Fruit fly (Drosophila melanogaster) whole organism, embryonic: ENCODE data around the gene lectin-33A.

ENCODE experiments used
- ATbp ChIP-seq: fragments of 200-800 bp; sonication (Bioruptor generic); optimal IDR thresholded peaks from 2 replicates; lab custom pipeline; 2017; ENCODE audit warnings: missing biosample characterization, mild to moderate bottlenecking, missing genetic modification characterization, missing genetic modification reagents
- Adf1 ChIP-seq: fragments of 200-800 bp; sonication (Bioruptor generic); IDR thresholded peaks from 2 replicates; pipeline ENCODE4 v1.3.6; 2022; ENCODE audit warnings: missing biosample characterization, missing genetic modification characterization
- Antp ChIP-seq: fragments of 200-800 bp; sonication (Bioruptor generic); optimal IDR thresholded peaks from 3 replicates; lab custom pipeline; 2016; ENCODE audit warnings: missing biosample characterization, missing genetic modification characterization
- CG1024 ChIP-seq: fragments of 200-800 bp; sonication (Bioruptor generic); IDR thresholded peaks from 2 replicates; pipeline ENCODE4 v1.3.6; 2022; ENCODE audit warnings: missing biosample characterization, missing genetic modification characterization
- CG12155 ChIP-seq: fragments of 200-800 bp; sonication (Bioruptor generic); optimal IDR thresholded peaks from 3 replicates; lab custom pipeline; 2016; ENCODE audit warnings: missing biosample characterization, missing genetic modification characterization
- CG12219 ChIP-seq: fragments of 200-800 bp; sonication (Bioruptor generic); optimal IDR thresholded peaks from 3 replicates; lab custom pipeline; 2018; ENCODE audit warnings: missing biosample characterization, mild to moderate bottlenecking, missing genetic modification characterization
- CG15479 ChIP-seq: fragments of 200-800 bp; sonication (Bioruptor generic); optimal IDR thresholded peaks from 3 replicates; lab custom pipeline; 2019; ENCODE audit warnings: missing biosample characterization, mild to moderate bottlenecking, missing genetic modification characterization, moderate library complexity
- CG16863 ChIP-seq: fragments of 200-800 bp; sonication (Bioruptor generic); optimal IDR thresholded peaks from 3 replicates; lab custom pipeline; 2016; ENCODE audit warnings: missing biosample characterization, missing genetic modification characterization
- CG17186 ChIP-seq: fragments of 200-800 bp; sonication (Bioruptor generic); optimal IDR thresholded peaks from 3 replicates; lab custom pipeline; 2017; ENCODE audit warnings: missing biosample characterization, missing genetic modification reagents, missing genetic modification characterization
- CG17802 ChIP-seq: fragments of 200-800 bp; sonication (Bioruptor generic); optimal IDR thresholded peaks from 2 replicates; lab custom pipeline; 2018; ENCODE audit warnings: missing biosample characterization, mild to moderate bottlenecking, missing genetic modification characterization, moderate library complexity
- CG34376 ChIP-seq: fragments of 200-800 bp; sonication (Bioruptor generic); optimal IDR thresholded peaks from 2 replicates; lab custom pipeline; 2018; ENCODE audit warnings: missing biosample characterization, mild to moderate bottlenecking, missing genetic modification characterization
- CG4617 ChIP-seq: fragments of 200-800 bp; sonication (Bioruptor generic); optimal IDR thresholded peaks from 3 replicates; lab custom pipeline; 2016; ENCODE audit warnings: missing biosample characterization, missing genetic modification characterization, borderline replicate concordance
- CG7556 ChIP-seq: fragments of 200-800 bp; sonication (Bioruptor generic); optimal IDR thresholded peaks from 2 replicates; lab custom pipeline; 2017; ENCODE audit warnings: missing biosample characterization, mild to moderate bottlenecking, missing genetic modification characterization
- CG8281 ChIP-seq: fragments of 200-800 bp; sonication (Bioruptor generic); optimal IDR thresholded peaks from 2 replicates; lab custom pipeline; 2018; ENCODE audit warnings: missing biosample characterization, mild to moderate bottlenecking, missing genetic modification characterization, moderate library complexity
- CG8924 ChIP-seq: fragments of 200-800 bp; optimal IDR thresholded peaks from 3 replicates; lab custom pipeline; 2019; ENCODE audit warnings: missing biosample characterization, mild to moderate bottlenecking, missing genetic modification characterization, moderate library complexity
- Chrac-16 ChIP-seq: fragments of 200-800 bp; sonication (Bioruptor generic); optimal IDR thresholded peaks from 3 replicates; lab custom pipeline; 2016; ENCODE audit warnings: missing biosample characterization, missing genetic modification characterization
- D19A ChIP-seq: fragments of 200-800 bp; optimal IDR thresholded peaks from 3 replicates; lab custom pipeline; 2019; ENCODE audit warnings: missing biosample characterization, mild to moderate bottlenecking, missing genetic modification characterization, moderate library complexity
- Dip2 ChIP-seq: fragments of 200-800 bp; sonication (Bioruptor generic); IDR thresholded peaks from 2 replicates; pipeline ENCODE4 v1.3.6; 2022; ENCODE audit warnings: missing biosample characterization, missing genetic modification characterization
- HmgZ ChIP-seq: fragments of 200-800 bp; sonication (Bioruptor generic); optimal IDR thresholded peaks from 2 replicates; lab custom pipeline; 2018; ENCODE audit warnings: missing biosample characterization, mild to moderate bottlenecking, missing genetic modification characterization
- Hmx ChIP-seq: fragments of 200-800 bp; sonication (Bioruptor generic); optimal IDR thresholded peaks from 2 replicates; lab custom pipeline; 2016; ENCODE audit warnings: missing biosample characterization, missing genetic modification characterization
- MESR4 ChIP-seq: fragments of 200-800 bp; sonication (Bioruptor generic); optimal IDR thresholded peaks from 2 replicates; lab custom pipeline; 2018; ENCODE audit warnings: missing biosample characterization, mild to moderate bottlenecking, missing genetic modification characterization, moderate library complexity
- Mad ChIP-seq: fragments of 200-800 bp; sonication (Bioruptor generic); optimal IDR thresholded peaks from 2 replicates; lab custom pipeline; 2016; ENCODE audit warnings: missing biosample characterization, missing genetic modification characterization
- Nf-YA ChIP-seq: fragments of 200-800 bp; sonication (Bioruptor generic); IDR thresholded peaks from 2 replicates; pipeline ENCODE4 v1.3.6; 2022; ENCODE audit warnings: missing biosample characterization, missing genetic modification characterization
- Ravus ChIP-seq: fragments of 200-800 bp; sonication (Bioruptor generic); IDR thresholded peaks from 2 replicates; pipeline ENCODE4 v1.3.6; 2022; ENCODE audit warnings: missing biosample characterization, missing genetic modification characterization
- Scr ChIP-seq: fragments of 200-800 bp; sonication (Bioruptor generic); IDR thresholded peaks from 2 replicates; pipeline ENCODE4 v1.3.6; 2022; ENCODE audit warnings: missing biosample characterization, missing genetic modification characterization; ENCODE audit not compliant: partially characterized antibody
- Six4 ChIP-seq: fragments of 200-800 bp; sonication (Bioruptor generic); optimal IDR thresholded peaks from 2 replicates; lab custom pipeline; 2016; ENCODE audit warnings: missing biosample characterization, missing genetic modification characterization
- Sox102F ChIP-seq: fragments of 200-800 bp; sonication (Bioruptor generic); optimal IDR thresholded peaks from 2 replicates; lab custom pipeline; 2018; ENCODE audit warnings: missing biosample characterization, mild to moderate bottlenecking, missing genetic modification characterization, moderate library complexity
- Sry-β ChIP-seq: fragments of 200-800 bp; sonication (Bioruptor generic); optimal IDR thresholded peaks from 2 replicates; lab custom pipeline; 2018; ENCODE audit warnings: missing biosample characterization, mild to moderate bottlenecking, missing genetic modification characterization, moderate library complexity
- Ssrp ChIP-seq: fragments of 200-800 bp; sonication (Bioruptor generic); optimal IDR thresholded peaks from 2 replicates; lab custom pipeline; 2018; ENCODE audit warnings: missing biosample characterization, mild to moderate bottlenecking, missing genetic modification characterization, moderate library complexity
- Stat92E ChIP-seq, 3 experiments: fragments of >200 bp in 2 of 3; fragments of 200-800 bp in 1 of 3; sonication (Bioruptor generic) in 1 of 3; optimal IDR thresholded peaks; 2 replicates each; lab custom pipeline; 2017 to 2019; ENCODE audit warnings: missing biosample characterization in 3 of 3, missing genetic modification characterization in 3 of 3, mild to moderate bottlenecking in 1 of 3, moderate library complexity in 1 of 3
- ac ChIP-seq: fragments of 200-800 bp; sonication (Bioruptor generic); optimal IDR thresholded peaks from 3 replicates; lab custom pipeline; 2017; ENCODE audit warnings: missing biosample characterization, mild to moderate bottlenecking, missing genetic modification characterization
- ara ChIP-seq: fragments of 200-800 bp; sonication (Bioruptor generic); IDR thresholded peaks from 2 replicates; pipeline ENCODE4 v1.3.6; 2022; ENCODE audit warnings: missing biosample characterization, missing genetic modification characterization
- bigmax ChIP-seq: fragments of 200-800 bp; sonication (Bioruptor generic); optimal IDR thresholded peaks from 2 replicates; lab custom pipeline; 2018; ENCODE audit warnings: missing biosample characterization, mild to moderate bottlenecking, missing genetic modification characterization
- cg ChIP-seq: fragments of 200-800 bp; sonication (Bioruptor generic); optimal IDR thresholded peaks from 3 replicates; lab custom pipeline; 2019; ENCODE audit warnings: missing biosample characterization, mild to moderate bottlenecking, missing genetic modification characterization, moderate library complexity
- chn ChIP-seq: fragments of 200-800 bp; sonication (Bioruptor generic); optimal IDR thresholded peaks from 2 replicates; lab custom pipeline; 2016; ENCODE audit warnings: missing biosample characterization, missing genetic modification characterization
- ci ChIP-seq: fragments of 200-800 bp; sonication (Bioruptor generic); IDR thresholded peaks from 3 replicates; pipeline ENCODE4 v1.3.6; 2022; ENCODE audit warnings: missing biosample characterization, missing genetic modification characterization
- crp ChIP-seq, 2 experiments: fragments of 200-800 bp; sonication (Bioruptor generic); optimal IDR thresholded peaks; 2 replicates in 1 of 2; 3 replicates in 1 of 2; lab custom pipeline; 2017; ENCODE audit warnings: missing biosample characterization in 2 of 2, missing genetic modification characterization in 2 of 2, mild to moderate bottlenecking in 1 of 2, moderate library complexity in 1 of 2
- gcm2 ChIP-seq: fragments of 200-800 bp; sonication (Bioruptor generic); optimal IDR thresholded peaks from 2 replicates; lab custom pipeline; 2016; ENCODE audit warnings: missing biosample characterization, missing genetic modification characterization
- grau ChIP-seq: fragments of 200-800 bp; optimal IDR thresholded peaks from 3 replicates; lab custom pipeline; 2019; ENCODE audit warnings: missing biosample characterization, mild to moderate bottlenecking, missing genetic modification characterization, moderate library complexity
- ham ChIP-seq: fragments of 200-800 bp; sonication (Bioruptor generic); IDR thresholded peaks from 2 replicates; pipeline ENCODE4 v1.3.6; 2022; ENCODE audit warnings: missing biosample characterization, missing genetic modification characterization
- lbe ChIP-seq: fragments of 200-800 bp; sonication (Bioruptor generic); optimal IDR thresholded peaks from 2 replicates; lab custom pipeline; 2016; ENCODE audit warnings: missing biosample characterization, mild to moderate bottlenecking, missing genetic modification characterization
- onecut ChIP-seq: fragments of 200-800 bp; sonication (Bioruptor generic); IDR thresholded peaks from 2 replicates; pipeline ENCODE4 v1.3.6; 2022; ENCODE audit warnings: missing biosample characterization, missing genetic modification characterization
- peb ChIP-seq: fragments of 200-800 bp; sonication (Bioruptor generic); IDR thresholded peaks from 2 replicates; pipeline ENCODE4 v1.3.6; 2022; ENCODE audit warnings: missing biosample characterization, missing genetic modification characterization
- pho ChIP-seq: fragments of 200-800 bp; sonication (Bioruptor generic); optimal IDR thresholded peaks from 2 replicates; lab custom pipeline; 2016; ENCODE audit warnings: missing biosample characterization, missing genetic modification characterization
- prd ChIP-seq, 3 experiments: fragments of >200 bp in 2 of 3; fragments of 200-800 bp in 1 of 3; sonication (Bioruptor generic) in 1 of 3; optimal IDR thresholded peaks in 2 of 3; IDR thresholded peaks in 1 of 3; 2 replicates in 2 of 3; 3 replicates in 1 of 3; pipeline versions ENCODE4 v1.3.6 to Lab custom; 2017 to 2022; ENCODE audit warnings: missing biosample characterization in 1 of 3, missing genetic modification characterization in 1 of 3
- shn ChIP-seq: fragments of 200-800 bp; sonication (Bioruptor generic); optimal IDR thresholded peaks from 3 replicates; lab custom pipeline; 2016; ENCODE audit warnings: missing biosample characterization, missing genetic modification characterization
- sr ChIP-seq: fragments of 200-800 bp; sonication (Bioruptor generic); IDR thresholded peaks from 3 replicates; pipeline ENCODE4 v1.3.6; 2022; ENCODE audit warnings: missing biosample characterization, missing genetic modification characterization
- sug ChIP-seq: fragments of 200-800 bp; optimal IDR thresholded peaks from 2 replicates; lab custom pipeline; 2019; ENCODE audit warnings: missing biosample characterization, mild to moderate bottlenecking, missing genetic modification characterization, moderate library complexity
- tx ChIP-seq: fragments of 200-800 bp; sonication (Bioruptor generic); optimal IDR thresholded peaks from 2 replicates; lab custom pipeline; 2016; ENCODE audit warnings: missing biosample characterization, missing genetic modification characterization

Gene lectin-33A

dm6 chr2L:11003925-11004673, 2.2 kb downstream of the lectin-33A start, which contains the start of gene RpL9 (continued):
- TF ChIP-seq CG17186 (GFP tag; lab: Kevin White, UChicago) (peak; percentile 99), cg (no peak), D19A (tag; lab: Kevin White, UChicago) (no peak), ham (GFP tag; lab: Robert Waterston, UW) (no peak), Sry-β (GFP tag; lab: Kevin White, UChicago) (peak; percentile 38), CG8924 (tag; lab: Kevin White, UChicago) (no peak), Nf-YA (peak; percentile 49; the same call in 1 of the 2 replicates), CG7556 (no peak), sug (tag; lab: Kevin White, UChicago) (peak; percentile 64), Ssrp (no peak), sr (GFP tag; lab: Robert Waterston, UW) (no peak), Stat92E (GFP tag; optimal IDR thresholded peaks at IDR 0.05; lab: Kevin White, UChicago) (peak in 1 of 3 experiments; percentile 35), onecut (peak; percentile 85), pho (GFP tag; lab: Kevin White, UChicago) (no peak), Dip2 (no peak), ATbp (no peak), MESR4 (GFP tag; lab: Kevin White, UChicago) (peak; percentile 99), CG4617 (GFP tag; lab: Kevin White, UChicago) (peak; percentile 30), Adf1 (no peak), CG16863 (GFP tag; lab: Kevin White, UChicago) (no peak), CG1024 (0 out of 2 replicates have a peak, but pooled peaks have one; percentile 39), peb (GFP tag; lab: Robert Waterston, UW) (no peak), tx (GFP tag; lab: Kevin White, UChicago) (no peak), Six4 (GFP tag; lab: Kevin White, UChicago) (no peak), gcm2 (peak; percentile 1), CG12155 (GFP tag; lab: Kevin White, UChicago) (no peak), CG12219 (GFP tag; lab: Kevin White, UChicago) (peak; percentile 84), CG17802 (tag; lab: Kevin White, UChicago) (peak; percentile 48), CG8281 (peak; percentile 50), ac (GFP tag; lab: Kevin White, UChicago) (peak; percentile 70), Scr (GFP tag; lab: Robert Waterston, UW) (no peak), lbe (no peak), Ravus (GFP tag; lab: Robert Waterston, UW) (no peak), prd (optimal IDR thresholded peaks at IDR 0.05; lab: Kevin White, UChicago) (no peak), prd (GFP tag; IDR thresholded peaks at IDR 0.05; lab: Robert Waterston, UW) (no peak), crp (GFP tag; optimal IDR thresholded peaks at IDR 0.05; lab: Kevin White, UChicago) (peak in 1 of 2 experiments; percentile 40), HmgZ (tag; lab: Kevin White, UChicago) (peak; percentile 30), grau (tag; lab: Kevin White, UChicago) (no peak), Mad (GFP tag; lab: Kevin White, UChicago) (peak; percentile 50), Sox102F (GFP tag; lab: Kevin White, UChicago) (no peak), shn (peak; percentile 25), bigmax (GFP tag; lab: Kevin White, UChicago) (peak; percentile 68), ara (GFP tag; lab: Robert Waterston, UW) (peak; percentile 68; the same call in 1 of the 2 replicates), ci (GFP tag; lab: Robert Waterston, UW) (no peak), Antp (GFP tag; lab: Kevin White, UChicago) (peak; percentile 26), Chrac-16 (GFP tag; lab: Kevin White, UChicago) (peak; percentile 10), CG15479 (no peak), chn (GFP tag; lab: Kevin White, UChicago) (peak; percentile 33), Hmx (GFP tag; lab: Kevin White, UChicago) (no peak), CG34376 (peak; percentile 92)
